Fruit fly (Drosophila melanogaster): ENCODE measurements around the gene CG43246.
A peak's percentile ranks its signal among the peaks of the same experiment; 100 is the strongest.

CG43246 gene

DNA sequence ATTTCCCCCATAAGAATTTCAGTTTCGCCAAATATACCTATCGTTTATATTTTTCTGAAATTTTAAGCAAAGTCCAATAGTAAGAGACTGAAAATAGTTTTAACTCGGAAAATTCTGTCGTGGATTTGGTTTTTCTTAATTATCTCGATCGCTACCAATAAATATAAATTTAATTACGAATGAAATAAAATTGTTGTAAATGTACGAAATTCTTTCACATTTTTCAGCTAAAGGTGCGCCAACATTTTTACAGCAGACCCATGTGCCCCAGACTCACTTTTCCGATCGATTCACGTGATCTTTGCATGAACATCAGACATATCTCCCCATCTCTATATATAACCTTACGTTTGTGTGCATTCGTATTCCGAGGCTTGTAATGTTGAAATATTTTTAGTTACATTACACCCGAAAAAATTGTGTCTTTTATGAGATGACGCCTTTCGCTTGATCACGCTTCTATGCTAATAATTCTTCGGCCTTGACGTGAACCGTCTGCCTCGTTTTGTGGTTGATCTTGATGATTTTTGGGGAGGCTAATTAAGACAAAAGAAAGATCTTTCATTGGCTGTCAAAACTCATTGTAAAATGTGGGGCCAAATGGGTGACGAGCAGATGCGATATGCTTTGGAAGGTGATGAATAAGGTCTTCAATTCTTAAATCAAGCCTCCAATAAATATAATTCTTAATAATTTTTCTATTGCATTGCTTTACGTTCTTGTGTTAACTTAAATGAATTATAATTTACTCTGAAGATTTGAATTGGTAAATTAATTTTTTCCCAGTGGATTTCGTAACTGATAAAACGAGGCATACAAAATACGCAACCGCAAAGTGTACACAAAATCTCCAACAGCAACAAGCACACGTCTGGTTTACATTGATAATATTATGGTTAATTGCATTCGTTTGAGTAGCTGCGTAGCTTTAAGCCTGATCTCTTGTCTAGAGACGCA, 8.8 kb downstream of the CG43246 start (continued):
- TF ChIP-seq CG18764 (GFP tag; optimal IDR thresholded peaks at IDR 0.05) (no peak), CG8388 (GFP tag; optimal IDR thresholded peaks at IDR 0.05) (peak; percentile 44), zfh1 (GFP tag; IDR thresholded peaks at IDR 0.05) (peak; percentile 39; the same call in 1 of the 3 replicates), Med (GFP tag) (peak; percentile 58), sisA (GFP tag; IDR thresholded peaks at IDR 0.05) (no peak; the same call in 1 of the 2 replicates), pum (GFP tag; optimal IDR thresholded peaks at IDR 0.05) (no peak), Asciz (GFP tag; optimal IDR thresholded peaks at IDR 0.05) (peak; percentile 56), ewg (GFP tag; optimal IDR thresholded peaks at IDR 0.05) (peak; percentile 31), otp (GFP tag; IDR thresholded peaks at IDR 0.05) (no peak), CG17361 (GFP tag; IDR thresholded peaks at IDR 0.05) (peak; percentile 84; the same call in 2 of the 3 replicates), Optix (GFP tag; IDR thresholded peaks at IDR 0.05) (no peak), zfh2 (GFP tag; optimal IDR thresholded peaks at IDR 0.05) (no peak), CG11085 (GFP tag; IDR thresholded peaks at IDR 0.05) (no peak), MTF-1 (GFP tag; optimal IDR thresholded peaks at IDR 0.05; ENCODE audit: borderline replicate concordance) (peak; percentile 56), CG9727 (GFP tag; optimal IDR thresholded peaks at IDR 0.05) (peak; percentile 56), CG5180 (GFP tag; optimal IDR thresholded peaks at IDR 0.05) (peak; percentile 65), da (GFP tag; optimal IDR thresholded peaks at IDR 0.05) (no peak), CG13296 (GFP tag; optimal IDR thresholded peaks at IDR 0.05) (peak; percentile 36), Meics (GFP tag; optimal IDR thresholded peaks at IDR 0.05) (peak; percentile 52), zen (tag; optimal IDR thresholded peaks at IDR 0.05) (peak; percentile 2), cwo (GFP tag; optimal IDR thresholded peaks at IDR 0.05) (peak; percentile 56), p53 (GFP tag; optimal IDR thresholded peaks at IDR 0.05) (no peak), ranshi (GFP tag; IDR thresholded peaks at IDR 0.05) (0 out of 2 replicates have a peak, but pooled peaks have one; percentile 43), eve (GFP tag; optimal IDR thresholded peaks at IDR 0.05) (peak in 1 of 2 experiments; percentile 69), E2f1 (GFP tag; IDR thresholded peaks at IDR 0.05) (0 out of 2 replicates have a peak, but pooled peaks have one; percentile 17), CG10462 (GFP tag; optimal IDR thresholded peaks at IDR 0.05) (peak; percentile 0), CG8478 (optimal IDR thresholded peaks at IDR 0.05) (no peak), CG18619 (GFP tag; optimal IDR thresholded peaks at IDR 0.05) (peak; percentile 58), CG11504 (tag; optimal IDR thresholded peaks at IDR 0.05) (peak; percentile 82), lola (GFP tag; optimal IDR thresholded peaks at IDR 0.05) (peak in 1 of 3 experiments; percentile 51), toy (GFP tag; IDR thresholded peaks at IDR 0.05) (no peak), shn (GFP tag; optimal IDR thresholded peaks at IDR 0.05) (peak; percentile 16), CG18262 (tag; optimal IDR thresholded peaks at IDR 0.05) (peak; percentile 81), Pdp1 (GFP tag; optimal IDR thresholded peaks at IDR 0.05) (peak; percentile 11 to 32), dysf (GFP tag; IDR thresholded peaks at IDR 0.05) (peak; percentile 66; the same call in 1 of the 3 replicates), CoRest (tag; optimal IDR thresholded peaks at IDR 0.05) (peak; percentile 66), bowl (GFP tag; IDR thresholded peaks at IDR 0.05) (no peak), CG7839 (tag; optimal IDR thresholded peaks at IDR 0.05) (peak; percentile 73), CG6654 (GFP tag; optimal IDR thresholded peaks at IDR 0.05) (peak; percentile 51), row (GFP tag; IDR thresholded peaks at IDR 0.05) (peak; percentile 60), ssp (GFP tag; IDR thresholded peaks at IDR 0.05) (no peak), Hr51 (GFP tag; optimal IDR thresholded peaks at IDR 0.05) (peak in 1 of 2 experiments; percentile 83), Oaz (GFP tag; IDR thresholded peaks at IDR 0.05) (no peak), croc (GFP tag; conservative IDR thresholded peaks at IDR 0.05) (no peak), twi (tag; optimal IDR thresholded peaks at IDR 0.05) (peak; percentile 12), CG1603 (tag; optimal IDR thresholded peaks at IDR 0.05) (peak; percentile 6), CG3995 (GFP tag; optimal IDR thresholded peaks at IDR 0.05) (no peak), HHEX (GFP tag; optimal IDR thresholded peaks at IDR 0.05) (peak; percentile 8)
